Fruit fly (Drosophila melanogaster) whole organism, embryonic: ENCODE data around the gene Ctu2.
A peak's percentile ranks its signal among the peaks of the same experiment; 100 is the strongest.

Source experiments
- Antp ChIP-seq: fragments of 200-800 bp; sonication (Bioruptor generic); optimal IDR thresholded peaks from 3 replicates; lab custom pipeline; 2016; ENCODE audit warnings: missing biosample characterization, missing genetic modification characterization
- Atf3 ChIP-seq: fragments of 200-800 bp; sonication (Bioruptor generic); optimal IDR thresholded peaks from 3 replicates; lab custom pipeline; 2016; ENCODE audit warnings: missing biosample characterization, missing genetic modification characterization
- B-H2 ChIP-seq: fragments of 200-800 bp; sonication (Bioruptor generic); optimal IDR thresholded peaks from 2 replicates; lab custom pipeline; 2018; ENCODE audit warnings: missing biosample characterization, mild to moderate bottlenecking, missing genetic modification characterization
- Bteb2 ChIP-seq: fragments of 200-800 bp; sonication (Bioruptor generic); optimal IDR thresholded peaks from 2 replicates; lab custom pipeline; 2016; ENCODE audit warnings: missing biosample characterization, missing genetic modification characterization
- CG10979 ChIP-seq: fragments of 200-800 bp; sonication (Bioruptor generic); optimal IDR thresholded peaks from 2 replicates; lab custom pipeline; 2018; ENCODE audit warnings: missing biosample characterization, mild to moderate bottlenecking, missing genetic modification characterization, moderate library complexity
- CG13123 ChIP-seq: fragments of 200-800 bp; sonication (Bioruptor generic); optimal IDR thresholded peaks from 2 replicates; lab custom pipeline; 2016; ENCODE audit warnings: missing biosample characterization, missing genetic modification characterization
- CG13287 ChIP-seq: fragments of 200-800 bp; sonication (Bioruptor generic); IDR thresholded peaks from 2 replicates; pipeline ENCODE4 v1.3.6; 2022; ENCODE audit warnings: missing biosample characterization, missing genetic modification characterization; ENCODE audit not compliant: partially characterized antibody
- CG13624 ChIP-seq: fragments of 200-800 bp; sonication (Bioruptor generic); optimal IDR thresholded peaks from 2 replicates; lab custom pipeline; 2016; ENCODE audit warnings: missing biosample characterization, missing genetic modification characterization
- CG16813 ChIP-seq: fragments of 200-800 bp; sonication (Bioruptor generic); IDR thresholded peaks from 3 replicates; pipeline ENCODE4 v1.3.6; 2022; ENCODE audit warnings: missing biosample characterization, missing genetic modification characterization; ENCODE audit not compliant: partially characterized antibody
- CG17186 ChIP-seq: fragments of 200-800 bp; sonication (Bioruptor generic); optimal IDR thresholded peaks from 3 replicates; lab custom pipeline; 2017; ENCODE audit warnings: missing biosample characterization, missing genetic modification reagents, missing genetic modification characterization
- CG17385 ChIP-seq: fragments of 200-800 bp; sonication (Bioruptor generic); optimal IDR thresholded peaks from 3 replicates; lab custom pipeline; 2018; ENCODE audit warnings: missing biosample characterization, mild to moderate bottlenecking, missing genetic modification characterization
- CG17829 ChIP-seq: fragments of 200-800 bp; optimal IDR thresholded peaks from 2 replicates; lab custom pipeline; 2019; ENCODE audit warnings: missing biosample characterization, mild to moderate bottlenecking, missing genetic modification characterization, moderate library complexity
- CG2116 ChIP-seq: fragments of 200-800 bp; sonication (Bioruptor generic); optimal IDR thresholded peaks from 3 replicates; lab custom pipeline; 2018; ENCODE audit warnings: missing biosample characterization, mild to moderate bottlenecking, missing genetic modification characterization
- CG2129 ChIP-seq: fragments of 200-800 bp; sonication (Bioruptor generic); IDR thresholded peaks from 2 replicates; pipeline ENCODE4 v1.3.6; 2022; ENCODE audit warnings: missing biosample characterization, missing genetic modification characterization; ENCODE audit not compliant: partially characterized antibody
- CG2678 ChIP-seq: fragments of 200-800 bp; sonication (Bioruptor generic); optimal IDR thresholded peaks from 3 replicates; lab custom pipeline; 2019; ENCODE audit warnings: missing biosample characterization, mild to moderate bottlenecking, missing genetic modification characterization, moderate library complexity
- CG31388 ChIP-seq: fragments of 200-800 bp; sonication (Bioruptor generic); optimal IDR thresholded peaks from 2 replicates; lab custom pipeline; 2016; ENCODE audit warnings: missing biosample characterization, missing genetic modification characterization
- CG32532 ChIP-seq: fragments of 200-800 bp; sonication (Bioruptor generic); IDR thresholded peaks from 2 replicates; pipeline ENCODE4 v1.3.6; 2022; ENCODE audit warnings: missing biosample characterization, missing genetic modification characterization
- CG42726 ChIP-seq: fragments of 200-800 bp; sonication (Bioruptor generic); IDR thresholded peaks from 2 replicates; pipeline ENCODE4 v1.3.6; 2022; ENCODE audit warnings: missing biosample characterization, missing genetic modification characterization; ENCODE audit not compliant: partially characterized antibody
- CG4360 ChIP-seq: fragments of 200-800 bp; sonication (Bioruptor generic); IDR thresholded peaks from 2 replicates; pipeline ENCODE4 v1.3.6; 2022; ENCODE audit warnings: missing biosample characterization, missing genetic modification characterization
- CG4424 ChIP-seq: fragments of 200-800 bp; sonication (Bioruptor generic); optimal IDR thresholded peaks from 3 replicates; lab custom pipeline; 2016; ENCODE audit warnings: missing biosample characterization, missing genetic modification characterization
- CG5953 ChIP-seq: fragments of 200-800 bp; sonication (Bioruptor generic); IDR thresholded peaks from 2 replicates; pipeline ENCODE4 v1.3.6; 2022; ENCODE audit warnings: missing biosample characterization, missing genetic modification characterization
- CG6272 ChIP-seq: fragments of 200-800 bp; sonication (Bioruptor generic); IDR thresholded peaks from 2 replicates; pipeline ENCODE4 v1.3.6; 2022; ENCODE audit warnings: missing biosample characterization, missing genetic modification characterization
- CG6689 ChIP-seq: fragments of 200-800 bp; sonication (Bioruptor generic); IDR thresholded peaks from 2 replicates; pipeline ENCODE4 v1.3.6; 2022; ENCODE audit warnings: missing biosample characterization, missing genetic modification characterization
- CG6854 ChIP-seq: fragments of 200-800 bp; sonication (Bioruptor generic); optimal IDR thresholded peaks from 3 replicates; lab custom pipeline; 2017; ENCODE audit warnings: missing biosample characterization, mild to moderate bottlenecking, missing genetic modification characterization
- CG7963 ChIP-seq: fragments of 200-800 bp; sonication (Bioruptor generic); IDR thresholded peaks from 3 replicates; pipeline ENCODE4 v1.3.6; 2022; ENCODE audit warnings: missing biosample characterization, missing genetic modification characterization; ENCODE audit not compliant: partially characterized antibody
- CG7987 ChIP-seq: fragments of 200-800 bp; sonication (Bioruptor generic); optimal IDR thresholded peaks from 2 replicates; lab custom pipeline; 2018; ENCODE audit warnings: missing biosample characterization, mild to moderate bottlenecking, missing genetic modification characterization, moderate library complexity
- CG8089 ChIP-seq: fragments of 200-800 bp; sonication (Bioruptor generic); optimal IDR thresholded peaks from 3 replicates; lab custom pipeline; 2016; ENCODE audit warnings: missing biosample characterization, missing genetic modification characterization
- Dref ChIP-seq: fragments of 200-800 bp; sonication (Bioruptor generic); IDR thresholded peaks from 2 replicates; pipeline ENCODE4 v1.3.6; 2022; ENCODE audit warnings: missing biosample characterization, missing genetic modification characterization
- Myb ChIP-seq: fragments of 200-800 bp; sonication (Bioruptor generic); optimal IDR thresholded peaks from 2 replicates; lab custom pipeline; 2016; ENCODE audit warnings: missing biosample characterization, missing genetic modification characterization
- NC2β ChIP-seq: fragments of 200-800 bp; sonication (Bioruptor generic); optimal IDR thresholded peaks from 2 replicates; lab custom pipeline; 2016; ENCODE audit warnings: missing biosample characterization, missing genetic modification characterization
- NK7.1 ChIP-seq: fragments of 200-800 bp; sonication (Bioruptor generic); optimal IDR thresholded peaks from 3 replicates; lab custom pipeline; 2016; ENCODE audit warnings: missing biosample characterization, missing genetic modification characterization
- Oaz ChIP-seq: fragments of 200-800 bp; sonication (Bioruptor generic); IDR thresholded peaks from 2 replicates; pipeline ENCODE4 v1.3.6; 2022; ENCODE audit warnings: missing biosample characterization, missing genetic modification characterization
- Rfx ChIP-seq: fragments of 200-800 bp; sonication (Bioruptor generic); IDR thresholded peaks from 2 replicates; pipeline ENCODE4 v1.3.6; 2022; ENCODE audit warnings: missing biosample characterization, missing genetic modification characterization
- Spps ChIP-seq: fragments of 200-800 bp; sonication (Bioruptor generic); optimal IDR thresholded peaks from 2 replicates; lab custom pipeline; 2018; ENCODE audit warnings: missing biosample characterization, mild to moderate bottlenecking, missing genetic modification characterization
- Usf ChIP-seq: fragments of 200-800 bp; sonication (Bioruptor generic); optimal IDR thresholded peaks from 2 replicates; lab custom pipeline; 2017; ENCODE audit warnings: missing genotype, missing biosample characterization, missing genetic modification characterization
- ato ChIP-seq: fragments of 200-800 bp; sonication (Bioruptor generic); IDR thresholded peaks from 2 replicates; pipeline ENCODE4 v1.3.6; 2022; ENCODE audit warnings: missing biosample characterization, missing genetic modification characterization; ENCODE audit not compliant: partially characterized antibody
- cg ChIP-seq: fragments of 200-800 bp; sonication (Bioruptor generic); optimal IDR thresholded peaks from 3 replicates; lab custom pipeline; 2019; ENCODE audit warnings: missing biosample characterization, mild to moderate bottlenecking, missing genetic modification characterization, moderate library complexity
- disco-r ChIP-seq: fragments of 200-800 bp; sonication (Bioruptor generic); optimal IDR thresholded peaks from 2 replicates; lab custom pipeline; 2016; ENCODE audit warnings: missing biosample characterization, missing genetic modification characterization
- esg ChIP-seq: fragments of 200-800 bp; sonication (Bioruptor generic); conservative IDR thresholded peaks from 2 replicates; pipeline ENCODE4 v1.3.6; 2022; ENCODE audit warnings: missing biosample characterization, missing genetic modification characterization
- fru ChIP-seq: fragments of >200 bp; optimal IDR thresholded peaks from 2 replicates; lab custom pipeline; 2017
- hb ChIP-seq: fragments of 200-800 bp; sonication (Bioruptor generic); IDR thresholded peaks from 3 replicates; pipeline ENCODE4 v1.3.6; 2022; ENCODE audit warnings: missing biosample characterization, missing genetic modification characterization; ENCODE audit not compliant: partially characterized antibody
- lmd ChIP-seq: fragments of 200-800 bp; sonication (Bioruptor generic); IDR thresholded peaks from 2 replicates; pipeline ENCODE4 v1.3.6; 2022; ENCODE audit warnings: missing biosample characterization, missing genetic modification characterization
- maf-S ChIP-seq: fragments of 200-800 bp; sonication (Bioruptor generic); optimal IDR thresholded peaks from 2 replicates; lab custom pipeline; 2016; ENCODE audit warnings: missing biosample characterization, missing genetic modification characterization
- oc ChIP-seq: fragments of 200-800 bp; sonication (Bioruptor generic); optimal IDR thresholded peaks from 2 replicates; lab custom pipeline; 2018; ENCODE audit warnings: missing biosample characterization, mild to moderate bottlenecking, missing genetic modification characterization, moderate library complexity
- pfk ChIP-seq: fragments of 200-800 bp; sonication (Bioruptor generic); optimal IDR thresholded peaks from 2 replicates; lab custom pipeline; 2018; ENCODE audit warnings: missing biosample characterization, mild to moderate bottlenecking, missing genetic modification characterization, moderate library complexity
- pho ChIP-seq: fragments of 200-800 bp; sonication (Bioruptor generic); optimal IDR thresholded peaks from 2 replicates; lab custom pipeline; 2016; ENCODE audit warnings: missing biosample characterization, missing genetic modification characterization
- pzg ChIP-seq: fragments of 200-800 bp; sonication (Bioruptor generic); optimal IDR thresholded peaks from 3 replicates; lab custom pipeline; 2018; ENCODE audit warnings: missing biosample characterization, mild to moderate bottlenecking, missing genetic modification characterization, moderate library complexity
- ro ChIP-seq: fragments of 200-800 bp; sonication (Bioruptor generic); IDR thresholded peaks from 2 replicates; pipeline ENCODE4 v1.3.6; 2022; ENCODE audit warnings: missing biosample characterization, missing genetic modification characterization
- sens ChIP-seq: fragments of 200-800 bp; sonication (Bioruptor generic); peaks from one replicate; lab custom pipeline; 2016; ENCODE audit warnings: missing biosample characterization, missing genetic modification characterization
- sqz ChIP-seq: fragments of 200-800 bp; sonication (Bioruptor generic); optimal IDR thresholded peaks from 3 replicates; lab custom pipeline; 2018; ENCODE audit warnings: missing biosample characterization, mild to moderate bottlenecking, missing genetic modification characterization
- vvl ChIP-seq: fragments of 200-800 bp; sonication (Bioruptor generic); IDR thresholded peaks from 2 replicates; pipeline ENCODE4 v1.3.6; 2022; ENCODE audit warnings: missing biosample characterization, missing genetic modification characterization

The Ctu2 gene

dm6 chr2L:19508361-19508918 is 15.4 kb upstream of the Ctu2 start, which contains the start of gene cyst (continued):
- TF ChIP-seq pzg (GFP tag; lab: Kevin White, UChicago) (peak; percentile 95), lmd (no peak; the same call in 1 of the 2 replicates), CG10979 (no peak), sqz (GFP tag; lab: Kevin White, UChicago) (no peak), CG7963 (peak; percentile 95), Usf (GFP tag; lab: Kevin White, UChicago) (no peak), CG6272 (peak; percentile 40; the same call in 1 of the 2 replicates), ro (GFP tag; lab: Robert Waterston, UW) (no peak), hb (GFP tag; lab: Robert Waterston, UW) (peak; percentile 94), CG4424 (GFP tag; lab: Kevin White, UChicago) (no peak), CG6689 (GFP tag; lab: Robert Waterston, UW) (no peak), CG32532 (GFP tag; lab: Robert Waterston, UW) (peak; percentile 40), pfk (GFP tag; lab: Kevin White, UChicago) (no peak), CG17829 (tag; lab: Kevin White, UChicago) (peak; percentile 57), CG7987 (no peak), CG5953 (no peak), pho (peak; percentile 43), CG6854 (peak; percentile 1), vvl (GFP tag; lab: Robert Waterston, UW) (peak; percentile 75), CG13123 (GFP tag; lab: Kevin White, UChicago) (peak; percentile 14), CG16813 (peak; percentile 94), CG2678 (no peak), maf-S (GFP tag; lab: Kevin White, UChicago) (peak; percentile 34), Bteb2 (GFP tag; lab: Kevin White, UChicago) (peak; percentile 2), CG2129 (GFP tag; lab: Robert Waterston, UW) (peak; percentile 92), CG13624 (GFP tag; lab: Kevin White, UChicago) (peak; percentile 69), disco-r (GFP tag; lab: Kevin White, UChicago) (no peak), Rfx (GFP tag; lab: Robert Waterston, UW) (peak; percentile 68), Dref (peak; percentile 69), fru (lab: Kevin White, UChicago) (no peak), CG4360 (peak; percentile 96), Spps (no peak), B-H2 (GFP tag; lab: Kevin White, UChicago) (peak; percentile 46), esg (GFP tag; lab: Robert Waterston, UW) (no peak), CG2116 (GFP tag; lab: Kevin White, UChicago) (peak; percentile 50), Myb (GFP tag; lab: Kevin White, UChicago) (peak; percentile 99), CG31388 (GFP tag; lab: Kevin White, UChicago) (no peak), Antp (GFP tag; lab: Kevin White, UChicago) (peak; percentile 64), Oaz (GFP tag; lab: Robert Waterston, UW) (no peak), ato (GFP tag; lab: Robert Waterston, UW) (peak; percentile 94), NK7.1 (no peak), CG8089 (GFP tag; lab: Kevin White, UChicago) (no peak), CG17385 (GFP tag; lab: Kevin White, UChicago) (no peak), Atf3 (GFP tag; lab: Kevin White, UChicago) (no peak), CG13287 (GFP tag; lab: Robert Waterston, UW) (peak; percentile 92), cg (GFP tag; lab: Kevin White, UChicago) (peak; percentile 91), CG42726 (GFP tag; lab: Robert Waterston, UW) (peak; percentile 97), oc (tag; lab: Kevin White, UChicago) (no peak), NC2β (GFP tag; lab: Kevin White, UChicago) (peak; percentile 13), CG17186 (peak; percentile 86), sens (GFP tag; lab: Kevin White, UChicago) (peak; percentile 83)
